Worm (Caenorhabditis elegans) whole organism, L4/young adult: ENCODE data around the gene srd-58.

ENCODE experiments used
- W03F9.2 ChIP-seq: fragments of 150-350 bp; optimal IDR thresholded peaks from 2 replicates; lab custom pipeline; 2014; ENCODE audit warnings: missing biosample characterization, missing genetic modification characterization
- dao-5 ChIP-seq: sonication (generic microtip); optimal IDR thresholded peaks from 2 replicates; lab custom pipeline; 2016; ENCODE audit warnings: missing genotype, missing genetic modification characterization, moderate library complexity, missing compliant biosample characterization
- him-1 ChIP-seq: sonication (generic microtip); optimal IDR thresholded peaks from 2 replicates; lab custom pipeline; 2016; ENCODE audit warnings: missing genotype, missing genetic modification reagents, missing genetic modification characterization, missing compliant biosample characterization

DNA sequence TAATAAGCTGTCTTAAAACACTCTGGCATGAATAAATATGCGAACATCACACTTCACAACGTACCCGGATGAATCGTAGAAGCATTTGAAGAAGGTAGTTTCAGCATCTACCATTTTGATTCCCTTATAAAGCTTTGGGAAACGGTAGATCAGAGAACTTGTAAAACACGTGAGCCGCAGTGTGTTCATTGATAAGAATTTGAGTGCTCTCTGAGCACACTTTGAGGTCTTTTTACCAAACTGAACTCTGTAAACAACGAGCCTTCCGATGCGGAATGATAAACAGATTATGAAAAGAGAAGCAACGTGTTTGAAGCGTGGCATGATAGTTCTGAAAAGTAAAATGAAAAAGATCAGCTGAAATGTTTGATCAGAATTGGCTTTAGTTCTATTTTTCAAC, 33.4 kb upstream of the srd-58 start, which contains the start of gene aqp-1:
- TF ChIP-seq him-1 (tag; lab: Kevin White, UChicago) (no peak), W03F9.2 (no peak), dao-5 (tag; lab: Kevin White, UChicago) (no peak)
